Worm (Caenorhabditis elegans) whole organism, L1 larva: Measurements from ENCODE around the gene ekl-5.

Experiments
- dsc-1 ChIP-seq: sonication (generic microtip); optimal IDR thresholded peaks from 2 replicates; lab custom pipeline; 2016; ENCODE audit warnings: mild to moderate bottlenecking, missing genetic modification characterization, missing compliant biosample characterization
- egl-13 ChIP-seq: sonication (generic microtip); optimal IDR thresholded peaks from 2 replicates; lab custom pipeline; 2016; ENCODE audit warnings: missing genotype, missing genetic modification reagents, missing genetic modification characterization, missing compliant biosample characterization
- fos-1 ChIP-seq: fragments of 150-350 bp; optimal IDR thresholded peaks from 2 replicates; lab custom pipeline; 2014; ENCODE audit warnings: missing biosample characterization, missing genetic modification characterization
- grh-1 ChIP-seq: fragments of 200-800 bp; sonication (Bioruptor generic); IDR thresholded peaks from 2 replicates; pipeline ENCODE4 v1.3.6; 2022; ENCODE audit warnings: missing genetic modification reagents, missing genetic modification characterization, missing compliant biosample characterization
- hpl-2 ChIP-seq: fragments of 150-350 bp; optimal IDR thresholded peaks from 2 replicates; lab custom pipeline; 2014; ENCODE audit warnings: missing biosample characterization, missing genetic modification reagents, missing genetic modification characterization
- lin-39 ChIP-seq: fragments of 150-350 bp; optimal IDR thresholded peaks from 2 replicates; lab custom pipeline; 2014; ENCODE audit warnings: missing biosample characterization, missing genetic modification reagents, missing genetic modification characterization
- mep-1 ChIP-seq: fragments of 150-350 bp; optimal IDR thresholded peaks from 2 replicates; lab custom pipeline; 2014; ENCODE audit warnings: missing biosample characterization, missing genetic modification characterization
- nhr-11 ChIP-seq: fragments of 150-350 bp; optimal IDR thresholded peaks from 2 replicates; lab custom pipeline; 2014; ENCODE audit warnings: missing biosample characterization, missing genetic modification characterization
- nhr-12 ChIP-seq: sonication (generic microtip); optimal IDR thresholded peaks from 2 replicates; lab custom pipeline; 2017; ENCODE audit warnings: missing biosample characterization, missing genetic modification characterization
- nhr-237 ChIP-seq: fragments of 150-350 bp; optimal IDR thresholded peaks from 2 replicates; lab custom pipeline; 2014; ENCODE audit warnings: missing biosample characterization, missing genetic modification characterization
- rnt-1 ChIP-seq: sonication (generic microtip); optimal IDR thresholded peaks from 2 replicates; lab custom pipeline; 2016; ENCODE audit warnings: mild to moderate bottlenecking, missing genetic modification characterization, moderate library complexity, missing compliant biosample characterization
- unc-98 ChIP-seq: fragments of 200-800 bp; sonication (Bioruptor generic); IDR thresholded peaks from 2 replicates; pipeline ENCODE4 v1.3.6; 2022; ENCODE audit warnings: missing genetic modification characterization, missing compliant biosample characterization
- vab-15 ChIP-seq: sonication (generic microtip); optimal IDR thresholded peaks from 2 replicates; lab custom pipeline; 2017; ENCODE audit warnings: missing genotype, mild to moderate bottlenecking, missing genetic modification characterization, missing compliant biosample characterization
- ztf-11 ChIP-seq, 2 experiments: sonication (generic microtip); optimal IDR thresholded peaks; 2 replicates each; lab custom pipeline; 2016 to 2017; ENCODE audit warnings: missing genetic modification characterization in 2 of 2, missing biosample characterization in 1 of 2, missing compliant biosample characterization in 1 of 2

- TF ChIP-seq rnt-1 (tag; lab: Kevin White, UChicago): no peak
- no peak for TF ChIP-seq nhr-237 (tag; lab: Kevin White, UChicago)
- TF ChIP-seq mep-1 (tag; lab: Kevin White, UChicago): no peak
- no peak for TF ChIP-seq nhr-12 (tag; lab: Kevin White, UChicago)
- no peak for TF ChIP-seq lin-39
- no peak for TF ChIP-seq hpl-2 (GFP tag; lab: Kevin White, UChicago)
- 0 out of 2 replicates have a peak, but pooled peaks have one; percentile 7 for TF ChIP-seq grh-1 (GFP tag; lab: Robert Waterston, UW)
- TF ChIP-seq nhr-11 (tag; lab: Kevin White, UChicago): no peak
- TF ChIP-seq egl-13 (tag; lab: Kevin White, UChicago): no peak
- no peak for TF ChIP-seq ztf-11 (tag; optimal IDR thresholded peaks at IDR 0.05; lab: Kevin White, UChicago)
- TF ChIP-seq dsc-1 (tag; lab: Kevin White, UChicago): peak; percentile 18
- TF ChIP-seq fos-1: no peak
- no peak for TF ChIP-seq unc-98 (GFP tag; lab: Robert Waterston, UW)
- TF ChIP-seq vab-15 (tag; lab: Kevin White, UChicago): no peak
Observed at ce11 chrX:13918143-13918542, 1.2 kb upstream of the ekl-5 start.
